Worm (Caenorhabditis elegans) whole organism, L1 larva: ENCODE measurements around the gene F45G2.8.

Experiments
- C04F5.9 ChIP-seq: sonication (generic microtip); optimal IDR thresholded peaks from 2 replicates; lab custom pipeline; 2016; ENCODE audit warnings: missing genetic modification characterization, missing compliant biosample characterization
- C16A3.4 ChIP-seq: fragments of 150-350 bp; optimal IDR thresholded peaks from 2 replicates; lab custom pipeline; 2014; ENCODE audit warnings: missing biosample characterization, missing genetic modification characterization
- C34B4.2 ChIP-seq: sonication (generic microtip); optimal IDR thresholded peaks from 2 replicates; lab custom pipeline; 2017; ENCODE audit warnings: mild to moderate bottlenecking, missing genetic modification characterization, missing compliant biosample characterization
- alr-1 ChIP-seq: fragments of 200-800 bp; sonication (Bioruptor generic); optimal IDR thresholded peaks from 2 replicates; lab custom pipeline; 2018; ENCODE audit warnings: borderline replicate concordance, mild to moderate bottlenecking, missing genetic modification characterization, missing compliant biosample characterization
- ama-1 ChIP-seq: fragments of 150-350 bp; optimal IDR thresholded peaks from 2 replicates; lab custom pipeline; 2014
- ceh-63 ChIP-seq: fragments of 200-800 bp; sonication (Bioruptor generic); optimal IDR thresholded peaks from 2 replicates; lab custom pipeline; 2018; ENCODE audit warnings: mild to moderate bottlenecking, missing genetic modification characterization, missing compliant biosample characterization
- ceh-8 ChIP-seq: fragments of 200-800 bp; sonication (Bioruptor generic); optimal IDR thresholded peaks from 2 replicates; lab custom pipeline; 2018; ENCODE audit warnings: mild to moderate bottlenecking, missing genetic modification characterization, moderate library complexity, missing compliant biosample characterization
- ceh-82 ChIP-seq, 3 experiments: fragments of 150-350 bp in 1 of 3; sonication (generic microtip) in 2 of 3; optimal IDR thresholded peaks; 2 replicates each; lab custom pipeline; 2014 to 2017; ENCODE audit warnings: missing biosample characterization in 3 of 3, missing genetic modification characterization in 3 of 3
- ceh-88 ChIP-seq: fragments of 200-800 bp; sonication (Bioruptor generic); IDR thresholded peaks from 2 replicates; pipeline ENCODE4 v1.3.6; 2022; ENCODE audit warnings: missing genetic modification characterization, missing compliant biosample characterization
- ces-1 ChIP-seq: fragments of 150-350 bp; optimal IDR thresholded peaks from 2 replicates; lab custom pipeline; 2014; ENCODE audit warnings: missing biosample characterization, missing genetic modification reagents, missing genetic modification characterization
- dpl-1 ChIP-seq, 3 experiments: fragments of 150-350 bp in 2 of 3; sonication (generic microtip) in 1 of 3; optimal IDR thresholded peaks; 2 replicates each; lab custom pipeline; 2014 to 2017; ENCODE audit warnings: missing biosample characterization in 3 of 3, missing genetic modification characterization in 3 of 3, missing genetic modification reagents in 3 of 3
- dsc-1 ChIP-seq: sonication (generic microtip); optimal IDR thresholded peaks from 2 replicates; lab custom pipeline; 2016; ENCODE audit warnings: mild to moderate bottlenecking, missing genetic modification characterization, missing compliant biosample characterization
- efl-3 ChIP-seq: fragments of 200-800 bp; sonication (Bioruptor generic); optimal IDR thresholded peaks from 2 replicates; lab custom pipeline; 2018; ENCODE audit warnings: mild to moderate bottlenecking, missing genetic modification characterization, missing compliant biosample characterization
- egl-13 ChIP-seq: sonication (generic microtip); optimal IDR thresholded peaks from 2 replicates; lab custom pipeline; 2016; ENCODE audit warnings: missing genotype, missing genetic modification reagents, missing genetic modification characterization, missing compliant biosample characterization
- egl-27 ChIP-seq, 2 experiments: fragments of 150-350 bp in 1 of 2; sonication (generic microtip); optimal IDR thresholded peaks; 3 replicates each; lab custom pipeline; 2017 to 2018; ENCODE audit warnings: missing biosample characterization in 2 of 2, missing genetic modification characterization in 2 of 2, missing genetic modification reagents in 2 of 2
- elt-3 ChIP-seq, 6 experiments: fragments of 150-350 bp in 1 of 6; sonication (generic microtip); optimal IDR thresholded peaks; 2 replicates each; lab custom pipeline; 2017 to 2018; ENCODE audit warnings: missing biosample characterization in 6 of 6, missing genetic modification characterization in 6 of 6, inconsistent platforms in 1 of 6
- fkh-4 ChIP-seq: sonication (generic microtip); optimal IDR thresholded peaks from 2 replicates; lab custom pipeline; 2016; ENCODE audit warnings: missing compliant biosample characterization, missing genetic modification characterization, borderline replicate concordance
- fkh-8 ChIP-seq: sonication (generic microtip); optimal IDR thresholded peaks from 2 replicates; lab custom pipeline; 2016; ENCODE audit warnings: mild to moderate bottlenecking, missing genetic modification characterization, missing compliant biosample characterization
- grh-1 ChIP-seq: fragments of 200-800 bp; sonication (Bioruptor generic); IDR thresholded peaks from 2 replicates; pipeline ENCODE4 v1.3.6; 2022; ENCODE audit warnings: missing genetic modification reagents, missing genetic modification characterization, missing compliant biosample characterization
- hlh-17 ChIP-seq: fragments of 200-800 bp; sonication (Bioruptor generic); optimal IDR thresholded peaks from 2 replicates; lab custom pipeline; 2018; ENCODE audit warnings: missing genetic modification characterization, mild to moderate bottlenecking, missing compliant biosample characterization, moderate library complexity, borderline replicate concordance
- hlh-4 ChIP-seq: sonication (generic microtip); optimal IDR thresholded peaks from 2 replicates; lab custom pipeline; 2016; ENCODE audit warnings: mild to moderate bottlenecking, missing genetic modification characterization, missing compliant biosample characterization
- hpl-2 ChIP-seq: fragments of 150-350 bp; optimal IDR thresholded peaks from 2 replicates; lab custom pipeline; 2014; ENCODE audit warnings: missing biosample characterization, missing genetic modification reagents, missing genetic modification characterization
- irx-1 ChIP-seq: sonication (generic microtip); optimal IDR thresholded peaks from 2 replicates; lab custom pipeline; 2016; ENCODE audit warnings: missing genetic modification characterization, missing compliant biosample characterization
- isw-1 ChIP-seq: fragments of 200-800 bp; sonication (Bioruptor generic); IDR thresholded peaks from 2 replicates; pipeline ENCODE4 v1.3.6; 2022; ENCODE audit warnings: missing genetic modification characterization, missing compliant biosample characterization
- jun-1 ChIP-seq: fragments of 150-350 bp; optimal IDR thresholded peaks from 2 replicates; lab custom pipeline; 2014; ENCODE audit warnings: missing biosample characterization, missing genetic modification reagents, missing genetic modification characterization
- lin-13 ChIP-seq: fragments of 150-350 bp; optimal IDR thresholded peaks from 2 replicates; lab custom pipeline; 2014; ENCODE audit warnings: missing biosample characterization, missing genetic modification reagents, missing genetic modification characterization
- lin-15B ChIP-seq: fragments of 150-350 bp; sonication (generic microtip); optimal IDR thresholded peaks from 3 replicates; lab custom pipeline; 2014; ENCODE audit warnings: missing biosample characterization, missing genetic modification characterization
- lin-35 ChIP-seq, 2 experiments: fragments of 150-350 bp; optimal IDR thresholded peaks; 2 replicates each; lab custom pipeline; 2014; ENCODE audit warnings: missing biosample characterization in 2 of 2, missing genetic modification characterization in 2 of 2, missing genetic modification reagents in 2 of 2
- lin-39 ChIP-seq: fragments of 150-350 bp; optimal IDR thresholded peaks from 2 replicates; lab custom pipeline; 2014; ENCODE audit warnings: missing biosample characterization, missing genetic modification reagents, missing genetic modification characterization
- mab-9 ChIP-seq: fragments of 200-800 bp; sonication (Bioruptor generic); IDR thresholded peaks from 2 replicates; pipeline ENCODE4 v1.3.6; 2022; ENCODE audit warnings: missing genetic modification reagents, missing genetic modification characterization, missing compliant biosample characterization
- mdl-1 ChIP-seq, 2 experiments: fragments of 150-350 bp; optimal IDR thresholded peaks; 2 replicates each; lab custom pipeline; 2014 to 2017; ENCODE audit warnings: missing biosample characterization in 2 of 2, missing genetic modification characterization in 2 of 2, inconsistent platforms in 1 of 2
- nhr-11 ChIP-seq: fragments of 150-350 bp; optimal IDR thresholded peaks from 2 replicates; lab custom pipeline; 2014; ENCODE audit warnings: missing biosample characterization, missing genetic modification characterization
- nhr-19 ChIP-seq: fragments of 200-800 bp; sonication (Bioruptor generic); conservative IDR thresholded peaks from 2 replicates; pipeline ENCODE4 v1.3.6; 2022; ENCODE audit warnings: missing genetic modification characterization, missing compliant biosample characterization
- nhr-20 ChIP-seq: sonication (generic microtip); optimal IDR thresholded peaks from 2 replicates; lab custom pipeline; 2016; ENCODE audit warnings: mild to moderate bottlenecking, missing genetic modification characterization, missing compliant biosample characterization
- nhr-237 ChIP-seq: fragments of 150-350 bp; optimal IDR thresholded peaks from 2 replicates; lab custom pipeline; 2014; ENCODE audit warnings: missing biosample characterization, missing genetic modification characterization
- nhr-28 ChIP-seq: fragments of 150-350 bp; optimal IDR thresholded peaks from 2 replicates; lab custom pipeline; 2014; ENCODE audit warnings: missing biosample characterization, missing genetic modification characterization
- nhr-71 ChIP-seq: sonication (generic microtip); optimal IDR thresholded peaks from 2 replicates; lab custom pipeline; 2016; ENCODE audit warnings: mild to moderate bottlenecking, missing genetic modification characterization, moderate library complexity, missing compliant biosample characterization
- nhr-77 ChIP-seq: fragments of 150-350 bp; optimal IDR thresholded peaks from 2 replicates; lab custom pipeline; 2014; ENCODE audit warnings: missing biosample characterization, missing genetic modification characterization
- nhr-85 ChIP-seq: sonication (generic microtip); peaks from one replicate; lab custom pipeline; 2016; ENCODE audit warnings: missing genetic modification characterization, inconsistent platforms, missing compliant biosample characterization
- rnt-1 ChIP-seq: sonication (generic microtip); optimal IDR thresholded peaks from 2 replicates; lab custom pipeline; 2016; ENCODE audit warnings: mild to moderate bottlenecking, missing genetic modification characterization, moderate library complexity, missing compliant biosample characterization
- skn-1 ChIP-seq: fragments of 150-350 bp; optimal IDR thresholded peaks from 2 replicates; lab custom pipeline; 2014; ENCODE audit warnings: missing biosample characterization, missing genetic modification characterization
- snu-23 ChIP-seq: sonication (generic microtip); optimal IDR thresholded peaks from 2 replicates; lab custom pipeline; 2016; ENCODE audit warnings: missing genetic modification characterization, missing compliant biosample characterization
- sox-4 ChIP-seq: sonication (generic microtip); optimal IDR thresholded peaks from 2 replicates; lab custom pipeline; 2016; ENCODE audit warnings: missing genetic modification characterization, missing compliant biosample characterization
- sptf-1 ChIP-seq: fragments of 150-350 bp; optimal IDR thresholded peaks from 2 replicates; lab custom pipeline; 2014; ENCODE audit warnings: missing biosample characterization, missing genetic modification characterization
- tbx-2 ChIP-seq: sonication (generic microtip); optimal IDR thresholded peaks from 2 replicates; lab custom pipeline; 2016; ENCODE audit warnings: missing genetic modification characterization, missing compliant biosample characterization
- tlp-1 ChIP-seq: fragments of 150-350 bp; optimal IDR thresholded peaks from 2 replicates; lab custom pipeline; 2014; ENCODE audit warnings: missing biosample characterization, missing genetic modification characterization
- unc-30 ChIP-seq: sonication (generic microtip); optimal IDR thresholded peaks from 2 replicates; lab custom pipeline; 2017; ENCODE audit warnings: missing biosample characterization, missing genetic modification characterization
- unc-86 ChIP-seq: sonication (generic microtip); optimal IDR thresholded peaks from 2 replicates; lab custom pipeline; 2016; ENCODE audit warnings: missing genetic modification characterization, missing compliant biosample characterization
- unc-98 ChIP-seq: fragments of 200-800 bp; sonication (Bioruptor generic); IDR thresholded peaks from 2 replicates; pipeline ENCODE4 v1.3.6; 2022; ENCODE audit warnings: missing genetic modification characterization, missing compliant biosample characterization
- vab-15 ChIP-seq: sonication (generic microtip); optimal IDR thresholded peaks from 2 replicates; lab custom pipeline; 2017; ENCODE audit warnings: missing genotype, mild to moderate bottlenecking, missing genetic modification characterization, missing compliant biosample characterization
- zag-1 ChIP-seq: fragments of 150-350 bp; optimal IDR thresholded peaks from 2 replicates; lab custom pipeline; 2014; ENCODE audit warnings: missing biosample characterization, missing genetic modification characterization
- ztf-11 ChIP-seq, 2 experiments: sonication (generic microtip); optimal IDR thresholded peaks; 2 replicates each; lab custom pipeline; 2016 to 2017; ENCODE audit warnings: missing genetic modification characterization in 2 of 2, missing biosample characterization in 1 of 2, missing compliant biosample characterization in 1 of 2

The F45G2.8 gene

DNA sequence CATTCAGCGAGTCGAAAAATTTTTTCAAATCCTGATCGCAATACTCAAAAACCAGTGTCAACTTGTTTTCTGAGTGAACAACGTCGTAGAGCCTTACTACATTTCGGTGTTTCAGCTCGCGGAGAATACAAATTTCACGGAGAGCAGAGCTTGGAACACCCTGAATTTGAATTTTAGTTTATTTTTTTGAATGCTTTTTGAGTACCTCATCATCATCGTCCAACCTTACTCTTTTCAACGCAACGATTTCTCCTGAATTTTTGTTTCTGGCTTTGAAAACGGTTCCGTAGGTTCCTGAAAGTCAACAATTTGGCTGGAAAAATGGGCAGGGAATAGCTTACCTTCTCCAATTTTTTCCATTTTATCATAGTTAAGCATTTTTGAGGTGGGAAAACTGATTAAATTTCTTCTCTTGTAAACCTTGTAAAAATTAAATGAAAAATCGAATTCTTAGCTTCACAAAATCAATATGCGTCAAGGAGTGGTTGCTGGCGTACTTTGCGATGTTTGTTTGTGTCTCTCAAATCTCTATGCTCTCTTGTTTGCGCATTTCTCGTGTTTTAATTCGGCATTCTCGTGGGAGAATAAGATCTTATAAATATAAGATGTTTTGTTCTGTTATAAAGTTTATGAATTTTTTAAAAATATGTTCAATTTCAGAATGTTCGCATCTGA, 30.6 kb upstream of the F45G2.8 start, which contains the start of gene cdk-5 (continued):
- TF ChIP-seq hlh-4 (tag; lab: Kevin White, UChicago) (no peak), ces-1 (GFP tag; lab: Kevin White, UChicago) (no peak), unc-30 (peak; percentile 84), ceh-63 (GFP tag; lab: Kevin White, UChicago) (no peak), dpl-1 (GFP tag; optimal IDR thresholded peaks at IDR 0.05; lab: Kevin White, UChicago) (peak; percentile 85 to 91 (median 90)), ceh-8 (peak; percentile 92), mdl-1 (tag; optimal IDR thresholded peaks at IDR 0.05; lab: Kevin White, UChicago) (peak in 1 of 2 experiments; percentile 87), tbx-2 (tag; lab: Kevin White, UChicago) (peak; percentile 97), alr-1 (no peak), ztf-11 (tag; optimal IDR thresholded peaks at IDR 0.05; lab: Kevin White, UChicago) (peak in 1 of 2 experiments; percentile 78), egl-27 (tag; optimal IDR thresholded peaks at IDR 0.05; lab: Kevin White, UChicago) (no peak), vab-15 (tag; lab: Kevin White, UChicago) (no peak), nhr-237 (tag; lab: Kevin White, UChicago) (peak; percentile 55), lin-35 (GFP tag; optimal IDR thresholded peaks at IDR 0.05; lab: Kevin White, UChicago) (peak; percentile 92 to 93), irx-1 (tag; lab: Kevin White, UChicago) (peak; percentile 93), skn-1 (tag; lab: Kevin White, UChicago) (peak; percentile 91), nhr-19 (peak; percentile 95), unc-98 (GFP tag; lab: Robert Waterston, UW) (no peak; the same call in 1 of the 2 replicates), fkh-8 (tag; lab: Kevin White, UChicago) (peak; percentile 83), nhr-77 (tag; lab: Kevin White, UChicago) (peak; percentile 81), sox-4 (tag; lab: Kevin White, UChicago) (peak; percentile 82), tlp-1 (no peak), nhr-28 (no peak), hpl-2 (GFP tag; lab: Kevin White, UChicago) (peak; percentile 83), unc-86 (tag; lab: Kevin White, UChicago) (peak; percentile 95), C04F5.9 (peak; percentile 66), zag-1 (peak; percentile 83), lin-15B (tag; lab: Kevin White, UChicago) (peak; percentile 82), elt-3 (tag; optimal IDR thresholded peaks at IDR 0.05; lab: Kevin White, UChicago) (peak in 2 of 6 experiments; percentile 86 to 87), mab-9 (peak; percentile 81), isw-1 (GFP tag; lab: Robert Waterston, UW) (peak; percentile 94), nhr-20 (tag; lab: Kevin White, UChicago) (peak; percentile 95), jun-1 (tag; lab: Kevin White, UChicago) (peak; percentile 86), snu-23 (GFP tag; lab: Kevin White, UChicago) (peak; percentile 98), lin-39 (tag; lab: Kevin White, UChicago) (peak; percentile 97), sptf-1 (tag; lab: Kevin White, UChicago) (no peak), egl-13 (tag; lab: Kevin White, UChicago) (peak; percentile 87), hlh-17 (no peak), ceh-88 (GFP tag; lab: Robert Waterston, UW) (peak; percentile 58), nhr-85 (tag; lab: Kevin White, UChicago) (peak; percentile 94), efl-3 (GFP tag; lab: Kevin White, UChicago) (no peak), ceh-82 (tag; optimal IDR thresholded peaks at IDR 0.05; lab: Kevin White, UChicago) (peak; percentile 89 to 93 (median 90)), nhr-71 (peak; percentile 98), ama-1 (lab: Kevin White, UChicago) (peak; percentile 93), C16A3.4 (tag; lab: Kevin White, UChicago) (peak; percentile 95), C34B4.2 (tag; lab: Kevin White, UChicago) (no peak), nhr-11 (peak; percentile 76), grh-1 (GFP tag; lab: Robert Waterston, UW) (peak; percentile 87), lin-13 (GFP tag; lab: Kevin White, UChicago) (peak; percentile 90), rnt-1 (tag; lab: Kevin White, UChicago) (peak; percentile 94), dsc-1 (tag; lab: Kevin White, UChicago) (peak; percentile 97), fkh-4 (peak; percentile 70)
